Worm (Caenorhabditis elegans): ENCODE measurements around the gene cyp-23A1.

- no peak for TF ChIP-seq dao-5 (tag; optimal IDR thresholded peaks at IDR 0.05)
- no peak for TF ChIP-seq him-1 (tag; optimal IDR thresholded peaks at IDR 0.05)
- TF ChIP-seq W03F9.2 (tag; optimal IDR thresholded peaks at IDR 0.05): no peak
These were observed 48.1 kb downstream of the cyp-23A1 start, which contains the start of gene M03A1.8 for ce11 chrII:4560068-4560467.
